Fruit fly (Drosophila melanogaster) ovary, adult (tissue): ENCODE data around the gene CG3191.

Experiments
- CG17801 ChIP-seq: fragments of 200-800 bp; optimal IDR thresholded peaks from 2 replicates; lab custom pipeline; 2019; ENCODE audit warnings: missing biosample characterization, mild to moderate bottlenecking, missing genetic modification characterization, moderate library complexity; ENCODE audit not compliant: partially characterized antibody

CG3191 gene

DNA sequence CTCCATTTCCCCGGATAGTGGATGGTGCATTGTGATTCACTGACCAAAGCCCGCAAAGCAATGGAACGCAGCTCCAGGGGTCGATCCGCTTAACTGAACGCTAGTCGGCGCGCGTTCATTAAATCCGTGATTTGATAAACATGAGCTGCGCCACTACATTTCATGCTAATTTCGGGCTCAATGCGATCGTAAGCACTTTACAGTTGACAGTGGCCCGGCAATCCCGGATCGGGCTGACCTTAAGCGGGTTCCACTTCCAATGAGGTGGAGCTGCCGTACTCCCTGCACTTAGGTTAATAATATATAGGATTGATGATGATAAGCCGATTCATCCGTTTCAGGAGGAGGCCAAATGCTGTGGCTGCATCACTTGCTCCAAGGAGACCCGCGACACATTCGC, 48.0 kb downstream of the CG3191 start, which contains the start of gene FarO:
Gene FarO, minus strand, starts transcription at position 101 of the 400 bp plus-strand sequence.
- no peak for TF ChIP-seq CG17801 (GFP tag; lab: Kevin White, UChicago)
